ENCODE assay signal across 1 fruit fly cellular context in genomic region chr2L:3655698-3656105, dm6.
TF ChIP-seq lines count a peak whose summit lies in the region.

No protein-coding gene starts in this region.

TF ChIP-seq in whole organism, embryonic, 481 proteins besides CTCF, POLR2A, EP300 and RAD21 (continued from another document and continues in another):
- peak; percentile 97 for TF ChIP-seq CG15011 (GFP tag; optimal IDR thresholded peaks at IDR 0.05; lab: Kevin White, UChicago)
- peak; percentile 97 for TF ChIP-seq CG11456 (GFP tag; IDR thresholded peaks at IDR 0.05; lab: Robert Waterston, UW)
- TF ChIP-seq rib (GFP tag; IDR thresholded peaks at IDR 0.05; lab: Robert Waterston, UW) = peak; percentile 98
- TF ChIP-seq Eip74EF (GFP tag; optimal IDR thresholded peaks at IDR 0.05; lab: Kevin White, UChicago) = peak in 1 of 2 experiments; percentile 98
- TF ChIP-seq Bgb (GFP tag; IDR thresholded peaks at IDR 0.05; lab: Robert Waterston, UW; ENCODE audit: partially characterized antibody) = no peak
- TF ChIP-seq vfl (GFP tag; optimal IDR thresholded peaks at IDR 0.05; lab: Kevin White, UChicago) = peak; percentile 95
- peak; percentile 92 for TF ChIP-seq Lim3 (GFP tag; IDR thresholded peaks at IDR 0.05; lab: Robert Waterston, UW)
- peak; percentile 94 for TF ChIP-seq CG13123 (GFP tag; optimal IDR thresholded peaks at IDR 0.05; lab: Kevin White, UChicago)
- peak; percentile 99 for TF ChIP-seq CG13624 (GFP tag; optimal IDR thresholded peaks at IDR 0.05; lab: Kevin White, UChicago)
- peak; percentile 100 for TF ChIP-seq Drgx (GFP tag; IDR thresholded peaks at IDR 0.05; lab: Robert Waterston, UW)
- peak; percentile 98 for TF ChIP-seq corto (GFP tag; optimal IDR thresholded peaks at IDR 0.05; lab: Kevin White, UChicago)
- TF ChIP-seq Gug (GFP tag; IDR thresholded peaks at IDR 0.05; lab: Robert Waterston, UW) = peak; percentile 97
- TF ChIP-seq wek (GFP tag; optimal IDR thresholded peaks at IDR 0.05; lab: Kevin White, UChicago) = peak; percentile 96
- peak; percentile 94; the same call in 1 of the 2 replicates for TF ChIP-seq ham (GFP tag; IDR thresholded peaks at IDR 0.05; lab: Robert Waterston, UW)
- TF ChIP-seq CG10366 (GFP tag; IDR thresholded peaks at IDR 0.05; lab: Robert Waterston, UW) = peak; percentile 98
- TF ChIP-seq CG13894 (tag; optimal IDR thresholded peaks at IDR 0.05; lab: Kevin White, UChicago) = peak; percentile 97
- no peak for TF ChIP-seq zen2 (GFP tag; IDR thresholded peaks at IDR 0.05; lab: Robert Waterston, UW; ENCODE audit: partially characterized antibody)
- TF ChIP-seq br (optimal IDR thresholded peaks at IDR 0.05; lab: Kevin White, UChicago) = no peak
- TF ChIP-seq tx (GFP tag; optimal IDR thresholded peaks at IDR 0.05; lab: Kevin White, UChicago) = peak; percentile 98
- peak; percentile 99 for TF ChIP-seq CG8388 (GFP tag; optimal IDR thresholded peaks at IDR 0.05; lab: Kevin White, UChicago)
- TF ChIP-seq CG2875 (GFP tag; optimal IDR thresholded peaks at IDR 0.05; lab: Kevin White, UChicago) = peak; percentile 97
- peak; percentile 94 for TF ChIP-seq p53 (GFP tag; optimal IDR thresholded peaks at IDR 0.05; lab: Kevin White, UChicago)
- TF ChIP-seq CG12391 (tag; optimal IDR thresholded peaks at IDR 0.05; lab: Kevin White, UChicago) = peak; percentile 99
- TF ChIP-seq E2f1 (GFP tag; IDR thresholded peaks at IDR 0.05; lab: Robert Waterston, UW) = peak; percentile 98
- no peak for TF ChIP-seq vnd (GFP tag; IDR thresholded peaks at IDR 0.05; lab: Robert Waterston, UW; ENCODE audit: partially characterized antibody)
- TF ChIP-seq CkIIα-i1 (GFP tag; IDR thresholded peaks at IDR 0.05; lab: Robert Waterston, UW) = peak; percentile 86
- TF ChIP-seq CG4328 (GFP tag; optimal IDR thresholded peaks at IDR 0.05; lab: Kevin White, UChicago) = peak; percentile 98
- TF ChIP-seq ase (GFP tag; IDR thresholded peaks at IDR 0.05; lab: Robert Waterston, UW) = peak; percentile 97
- peak; percentile 96 for TF ChIP-seq CG12942 (GFP tag; optimal IDR thresholded peaks at IDR 0.05; lab: Kevin White, UChicago)
- TF ChIP-seq fru (optimal IDR thresholded peaks at IDR 0.05; lab: Kevin White, UChicago) = no peak
- TF ChIP-seq BEAF-32 (GFP tag; optimal IDR thresholded peaks at IDR 0.05; lab: Kevin White, UChicago) = peak; percentile 24
- TF ChIP-seq CG4360 (GFP tag; IDR thresholded peaks at IDR 0.05; lab: Robert Waterston, UW) = peak; percentile 97
- TF ChIP-seq CG30020 (tag; optimal IDR thresholded peaks at IDR 0.05; lab: Kevin White, UChicago) = peak; percentile 87
- TF ChIP-seq CG10267 (tag; optimal IDR thresholded peaks at IDR 0.05; lab: Kevin White, UChicago) = peak; percentile 96
- TF ChIP-seq B-H1 (GFP tag; IDR thresholded peaks at IDR 0.05; lab: Robert Waterston, UW) = peak; percentile 97
- peak; percentile 97 for TF ChIP-seq ttk (GFP tag; IDR thresholded peaks at IDR 0.05; lab: Robert Waterston, UW)
- TF ChIP-seq gem (tag; optimal IDR thresholded peaks at IDR 0.05; lab: Kevin White, UChicago) = peak; percentile 99
- TF ChIP-seq pum (GFP tag; optimal IDR thresholded peaks at IDR 0.05; lab: Kevin White, UChicago) = peak; percentile 98
- peak; percentile 94 for TF ChIP-seq CG3726 (GFP tag; IDR thresholded peaks at IDR 0.05; lab: Robert Waterston, UW)
- peak; percentile 90 for TF ChIP-seq CG7271 (tag; optimal IDR thresholded peaks at IDR 0.05; lab: Kevin White, UChicago)
- no peak for TF ChIP-seq cg (GFP tag; optimal IDR thresholded peaks at IDR 0.05; lab: Kevin White, UChicago)
- TF ChIP-seq CG8359 (GFP tag; optimal IDR thresholded peaks at IDR 0.05; lab: Kevin White, UChicago; ENCODE audit: borderline replicate concordance) = peak; percentile 95
- TF ChIP-seq CG2129 (GFP tag; IDR thresholded peaks at IDR 0.05; lab: Robert Waterston, UW; ENCODE audit: partially characterized antibody) = no peak
- TF ChIP-seq CG32772 (GFP tag; IDR thresholded peaks at IDR 0.05; lab: Robert Waterston, UW) = peak; percentile 97
- peak; percentile 91 for TF ChIP-seq CG11696 (GFP tag; IDR thresholded peaks at IDR 0.05; lab: Robert Waterston, UW)
- no peak for TF ChIP-seq usp (GFP tag; optimal IDR thresholded peaks at IDR 0.05; lab: Kevin White, UChicago)
- peak; percentile 92 for TF ChIP-seq toy (GFP tag; IDR thresholded peaks at IDR 0.05; lab: Robert Waterston, UW)
- peak; percentile 97 for TF ChIP-seq CG17328 (GFP tag; IDR thresholded peaks at IDR 0.05; lab: Robert Waterston, UW)
- peak; percentile 98 for TF ChIP-seq Hmr (GFP tag; optimal IDR thresholded peaks at IDR 0.05; lab: Kevin White, UChicago)
- TF ChIP-seq kah (GFP tag; optimal IDR thresholded peaks at IDR 0.05; lab: Kevin White, UChicago) = peak; percentile 4
- peak; percentile 99 for TF ChIP-seq CG1529 (GFP tag; optimal IDR thresholded peaks at IDR 0.05; lab: Kevin White, UChicago)
- TF ChIP-seq CG10565 (GFP tag; optimal IDR thresholded peaks at IDR 0.05; lab: Kevin White, UChicago) = peak; percentile 88
- TF ChIP-seq CG14441 (GFP tag; IDR thresholded peaks at IDR 0.05; lab: Robert Waterston, UW) = peak; percentile 97
- peak; percentile 98 for TF ChIP-seq ems (GFP tag; optimal IDR thresholded peaks at IDR 0.05; lab: Kevin White, UChicago)
- TF ChIP-seq h (optimal IDR thresholded peaks at IDR 0.05; lab: Kevin White, UChicago) = no peak
- peak; percentile 98 for TF ChIP-seq zfh1 (GFP tag; IDR thresholded peaks at IDR 0.05; lab: Robert Waterston, UW)
- peak; percentile 87 for TF ChIP-seq Ets97D (GFP tag; optimal IDR thresholded peaks at IDR 0.05; lab: Kevin White, UChicago)
- TF ChIP-seq CG7556 (GFP tag; optimal IDR thresholded peaks at IDR 0.05; lab: Kevin White, UChicago) = peak; percentile 98
- peak; percentile 99 for TF ChIP-seq row (GFP tag; IDR thresholded peaks at IDR 0.05; lab: Robert Waterston, UW)
- TF ChIP-seq peb (GFP tag; IDR thresholded peaks at IDR 0.05; lab: Robert Waterston, UW) = peak; percentile 97
- TF ChIP-seq CG5180 (GFP tag; optimal IDR thresholded peaks at IDR 0.05; lab: Kevin White, UChicago) = peak; percentile 92
- peak; percentile 95 for TF ChIP-seq CG4404 (GFP tag; IDR thresholded peaks at IDR 0.05; lab: Robert Waterston, UW)
- TF ChIP-seq CG31224 (GFP tag; IDR thresholded peaks at IDR 0.05; lab: Robert Waterston, UW) = peak; percentile 95
- peak; percentile 98 for TF ChIP-seq schlank (tag; optimal IDR thresholded peaks at IDR 0.05; lab: Kevin White, UChicago)
- TF ChIP-seq dm (GFP tag; optimal IDR thresholded peaks at IDR 0.05; lab: Kevin White, UChicago) = peak; percentile 96
- TF ChIP-seq repo (GFP tag; optimal IDR thresholded peaks at IDR 0.05; lab: Kevin White, UChicago) = peak; percentile 97
- peak; percentile 49; the same call in 1 of the 2 replicates for TF ChIP-seq crol (GFP tag; IDR thresholded peaks at IDR 0.05; lab: Robert Waterston, UW)
- TF ChIP-seq CG30403 (GFP tag; optimal IDR thresholded peaks at IDR 0.05; lab: Kevin White, UChicago) = peak; percentile 98
- TF ChIP-seq exex (tag; optimal IDR thresholded peaks at IDR 0.05; lab: Kevin White, UChicago) = peak; percentile 93
- TF ChIP-seq CG12071 (GFP tag; optimal IDR thresholded peaks at IDR 0.05; lab: Kevin White, UChicago) = peak; percentile 99
- no peak for TF ChIP-seq hbn (GFP tag; IDR thresholded peaks at IDR 0.05; lab: Robert Waterston, UW; ENCODE audit: partially characterized antibody)
- no peak for TF ChIP-seq knrl (GFP tag; IDR thresholded peaks at IDR 0.05; lab: Robert Waterston, UW; ENCODE audit: partially characterized antibody)
- peak; percentile 93 for TF ChIP-seq dati (GFP tag; IDR thresholded peaks at IDR 0.05; lab: Robert Waterston, UW)
- TF ChIP-seq disco-r (GFP tag; optimal IDR thresholded peaks at IDR 0.05; lab: Kevin White, UChicago) = peak; percentile 97
- no peak for TF ChIP-seq pita (GFP tag; optimal IDR thresholded peaks at IDR 0.05; lab: Kevin White, UChicago)
- TF ChIP-seq Jarid2 (GFP tag; optimal IDR thresholded peaks at IDR 0.05; lab: Kevin White, UChicago) = peak; percentile 88
- TF ChIP-seq ftz-f1 (GFP tag; optimal IDR thresholded peaks at IDR 0.05; lab: Kevin White, UChicago) = peak; percentile 79
- peak; percentile 96 for TF ChIP-seq CG11247 (GFP tag; IDR thresholded peaks at IDR 0.05; lab: Robert Waterston, UW)
- peak; percentile 97 for TF ChIP-seq CG6854 (GFP tag; optimal IDR thresholded peaks at IDR 0.05; lab: Kevin White, UChicago)
- TF ChIP-seq CG42726 (GFP tag; IDR thresholded peaks at IDR 0.05; lab: Robert Waterston, UW; ENCODE audit: partially characterized antibody) = no peak
- peak; percentile 99 for TF ChIP-seq PHDP (tag; optimal IDR thresholded peaks at IDR 0.05; lab: Kevin White, UChicago)
- peak; percentile 98 for TF ChIP-seq Atf6 (GFP tag; IDR thresholded peaks at IDR 0.05; lab: Robert Waterston, UW)
- TF ChIP-seq CG10274 (GFP tag; optimal IDR thresholded peaks at IDR 0.05; lab: Kevin White, UChicago) = peak; percentile 92
- TF ChIP-seq ato (GFP tag; IDR thresholded peaks at IDR 0.05; lab: Robert Waterston, UW; ENCODE audit: partially characterized antibody) = no peak
- TF ChIP-seq Opbp (GFP tag; IDR thresholded peaks at IDR 0.05; lab: Robert Waterston, UW; ENCODE audit: partially characterized antibody) = no peak
- peak; percentile 96 to 98 for TF ChIP-seq Hr51 (GFP tag; optimal IDR thresholded peaks at IDR 0.05; lab: Kevin White, UChicago)
- TF ChIP-seq CG33557 (GFP tag; optimal IDR thresholded peaks at IDR 0.05; lab: Kevin White, UChicago) = peak; percentile 97
- TF ChIP-seq H2.0 (GFP tag; IDR thresholded peaks at IDR 0.05; lab: Robert Waterston, UW) = peak; percentile 97
- TF ChIP-seq chn (GFP tag; optimal IDR thresholded peaks at IDR 0.05; lab: Kevin White, UChicago) = peak; percentile 96
- TF ChIP-seq Atf-2 (GFP tag; optimal IDR thresholded peaks at IDR 0.05; lab: Kevin White, UChicago) = peak; percentile 97
- TF ChIP-seq CG4617 (GFP tag; optimal IDR thresholded peaks at IDR 0.05; lab: Kevin White, UChicago; ENCODE audit: borderline replicate concordance) = peak; percentile 97
- TF ChIP-seq CG14860 (GFP tag; IDR thresholded peaks at IDR 0.05; lab: Robert Waterston, UW; ENCODE audit: partially characterized antibody) = no peak
- TF ChIP-seq CG11560 (tag; IDR thresholded peaks at IDR 0.05; lab: Robert Waterston, UW) = peak; percentile 88
- TF ChIP-seq Hr3 (GFP tag; optimal IDR thresholded peaks at IDR 0.05; lab: Kevin White, UChicago) = peak; percentile 95
- peak; percentile 99 for TF ChIP-seq CG12659 (GFP tag; optimal IDR thresholded peaks at IDR 0.05; lab: Kevin White, UChicago)
- peak; percentile 96 for TF ChIP-seq sens-2 (GFP tag; IDR thresholded peaks at IDR 0.05; lab: Robert Waterston, UW)
- peak; percentile 97 for TF ChIP-seq CG3407 (GFP tag; optimal IDR thresholded peaks at IDR 0.05; lab: Kevin White, UChicago)
- peak; percentile 97 for TF ChIP-seq scrt (GFP tag; optimal IDR thresholded peaks at IDR 0.05; lab: Kevin White, UChicago)
- TF ChIP-seq CG11093 (GFP tag; IDR thresholded peaks at IDR 0.05; lab: Robert Waterston, UW) = peak; percentile 96
- peak; percentile 74; the same call in 1 of the 4 replicates for TF ChIP-seq chinmo (GFP tag; IDR thresholded peaks at IDR 0.05; lab: Robert Waterston, UW; ENCODE audit: partially characterized antibody)
- TF ChIP-seq tna (GFP tag; IDR thresholded peaks at IDR 0.05; lab: Robert Waterston, UW; ENCODE audit: partially characterized antibody) = no peak
- TF ChIP-seq zfh2 (GFP tag; optimal IDR thresholded peaks at IDR 0.05; lab: Kevin White, UChicago) = peak; percentile 98
- peak; percentile 98 for TF ChIP-seq Hand (GFP tag; optimal IDR thresholded peaks at IDR 0.05; lab: Kevin White, UChicago)
- TF ChIP-seq chm (GFP tag; IDR thresholded peaks at IDR 0.05; lab: Robert Waterston, UW) = peak; percentile 99
- peak; percentile 95 for TF ChIP-seq tio (GFP tag; optimal IDR thresholded peaks at IDR 0.05; lab: Kevin White, UChicago)
- no peak for TF ChIP-seq HLH4C (GFP tag; IDR thresholded peaks at IDR 0.05; lab: Robert Waterston, UW; ENCODE audit: partially characterized antibody)
- peak; percentile 94 for TF ChIP-seq Vsx1 (GFP tag; optimal IDR thresholded peaks at IDR 0.05; lab: Kevin White, UChicago)
- peak; percentile 95 for TF ChIP-seq CG31441 (GFP tag; IDR thresholded peaks at IDR 0.05; lab: Robert Waterston, UW)
- TF ChIP-seq NC2α (GFP tag; optimal IDR thresholded peaks at IDR 0.05; lab: Kevin White, UChicago) = peak; percentile 96
- peak; percentile 96 for TF ChIP-seq CG15696 (tag; optimal IDR thresholded peaks at IDR 0.05; lab: Kevin White, UChicago)
- TF ChIP-seq CG13296 (GFP tag; optimal IDR thresholded peaks at IDR 0.05; lab: Kevin White, UChicago) = peak; percentile 98
- peak; percentile 99 for TF ChIP-seq CG2120 (GFP tag; optimal IDR thresholded peaks at IDR 0.05; lab: Kevin White, UChicago)
- TF ChIP-seq CG1233 (GFP tag; optimal IDR thresholded peaks at IDR 0.05; lab: Kevin White, UChicago) = peak; percentile 98
- peak; percentile 97 for TF ChIP-seq ac (GFP tag; optimal IDR thresholded peaks at IDR 0.05; lab: Kevin White, UChicago)
- peak; percentile 97 for TF ChIP-seq ERR (GFP tag; optimal IDR thresholded peaks at IDR 0.05; lab: Kevin White, UChicago)
- TF ChIP-seq nmo (GFP tag; optimal IDR thresholded peaks at IDR 0.05; lab: Kevin White, UChicago) = peak; percentile 98
- peak; percentile 93 for TF ChIP-seq CG9437 (GFP tag; optimal IDR thresholded peaks at IDR 0.05; lab: Kevin White, UChicago)
- TF ChIP-seq Fer1 (GFP tag; optimal IDR thresholded peaks at IDR 0.05; lab: Kevin White, UChicago) = peak; percentile 99
- TF ChIP-seq Kr (GFP tag; optimal IDR thresholded peaks at IDR 0.05; lab: Kevin White, UChicago) = peak; percentile 80
- peak; percentile 98 for TF ChIP-seq HHEX (GFP tag; optimal IDR thresholded peaks at IDR 0.05; lab: Kevin White, UChicago)
- TF ChIP-seq tll (GFP tag; optimal IDR thresholded peaks at IDR 0.05; lab: Kevin White, UChicago) = peak in 1 of 2 experiments; percentile 56
- TF ChIP-seq Camta (GFP tag; optimal IDR thresholded peaks at IDR 0.05; lab: Kevin White, UChicago) = peak; percentile 98
- TF ChIP-seq CG14965 (GFP tag; optimal IDR thresholded peaks at IDR 0.05; lab: Kevin White, UChicago; ENCODE audit: borderline replicate concordance) = peak; percentile 87
- TF ChIP-seq Xbp1 (GFP tag; optimal IDR thresholded peaks at IDR 0.05; lab: Kevin White, UChicago) = peak; percentile 99
- peak; percentile 97 for TF ChIP-seq CG6765 (GFP tag; optimal IDR thresholded peaks at IDR 0.05; lab: Kevin White, UChicago)
- peak; percentile 91 for TF ChIP-seq Bdp1 (GFP tag; optimal IDR thresholded peaks at IDR 0.05; lab: Kevin White, UChicago)
- TF ChIP-seq CG17186 (GFP tag; optimal IDR thresholded peaks at IDR 0.05; lab: Kevin White, UChicago) = peak; percentile 94
- peak; percentile 98 for TF ChIP-seq lmd (GFP tag; IDR thresholded peaks at IDR 0.05; lab: Robert Waterston, UW)
- peak; percentile 30 for TF ChIP-seq yki (optimal IDR thresholded peaks at IDR 0.05; lab: Kevin White, UChicago)
